Fruit fly (Drosophila melanogaster) whole organism: Measurements from ENCODE around the gene CG9426.

ENCODE experiments used
- CG8478 ChIP-seq: fragments of >200 bp; optimal IDR thresholded peaks from 2 replicates; lab custom pipeline; 2018; ENCODE audit warnings: inconsistent platforms
- Dll ChIP-seq: fragments of >200 bp; optimal IDR thresholded peaks from 2 replicates; lab custom pipeline; 2017
- EcR ChIP-seq, 2 experiments: fragments of >200 bp; optimal IDR thresholded peaks; 2 replicates each; lab custom pipeline; 2017; ENCODE audit warnings: missing biosample characterization in 2 of 2, missing genetic modification characterization in 2 of 2, missing genetic modification reagents in 2 of 2
- pan ChIP-seq: fragments of >200 bp; optimal IDR thresholded peaks from 2 replicates; lab custom pipeline; 2017
- psq ChIP-seq: fragments of >200 bp; optimal IDR thresholded peaks from 2 replicates; lab custom pipeline; 2017
- usp ChIP-seq: fragments of >200 bp; optimal IDR thresholded peaks from 2 replicates; lab custom pipeline; 2017; ENCODE audit warnings: missing biosample characterization, missing genetic modification characterization, mixed read lengths

Gene CG9426

DNA sequence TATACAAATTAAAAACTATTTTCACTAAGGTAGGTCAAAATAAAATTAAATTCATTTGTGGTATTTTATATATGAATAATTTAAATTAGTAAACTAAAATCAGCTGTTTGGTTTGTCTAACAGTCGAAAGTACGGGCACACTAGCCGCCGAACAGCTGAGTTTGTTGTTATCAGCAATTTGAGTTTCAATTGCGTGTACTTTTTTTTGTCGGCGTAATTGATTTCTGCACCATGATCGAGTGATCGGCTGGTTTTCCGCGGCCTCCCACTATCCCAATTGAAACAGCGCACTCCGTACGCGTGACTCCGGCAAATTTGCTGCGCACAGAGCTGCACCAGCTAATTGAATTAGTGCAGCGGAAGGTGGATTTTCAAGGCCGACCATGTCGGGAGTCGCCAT is 40.6 kb downstream of the CG9426 start, which contains the start of gene Alg7:
Gene Alg7, plus strand, starts transcription at position 153 of the 400 bp plus-strand sequence.
- no peak for TF ChIP-seq CG8478 (lab: Kevin White, UChicago)
- TF ChIP-seq usp (GFP tag; lab: Kevin White, UChicago) = no peak
- TF ChIP-seq pan (lab: Kevin White, UChicago) = no peak
- TF ChIP-seq EcR (GFP tag; optimal IDR thresholded peaks at IDR 0.05; lab: Kevin White, UChicago) = no peak

DNA sequence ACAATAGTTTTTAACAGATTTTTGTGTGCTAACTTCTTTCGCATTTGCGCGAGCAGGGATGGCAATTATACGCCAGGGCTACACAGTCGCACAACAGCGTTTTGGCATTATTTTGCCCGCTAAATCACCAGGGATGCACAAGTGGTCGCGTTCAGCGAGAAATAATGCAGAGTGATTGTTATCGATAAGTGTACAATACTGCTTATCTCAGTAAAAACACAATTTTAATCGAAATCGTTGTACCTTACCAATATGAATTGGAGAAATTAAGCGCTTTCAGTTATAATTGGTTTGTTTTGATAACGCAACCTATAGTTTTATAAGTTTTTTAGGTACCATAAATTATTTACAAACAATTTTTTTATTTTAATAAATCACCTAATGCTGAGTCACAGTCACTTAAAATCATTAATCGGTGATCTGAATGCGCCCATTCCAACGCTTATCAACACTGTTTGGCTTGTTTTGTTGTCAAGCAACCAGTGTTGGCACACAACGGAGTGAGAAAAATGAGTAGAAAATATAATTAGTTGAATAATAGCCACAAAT is 42.9 kb downstream of the CG9426 start, which contains the start of the genes Sfmbt and CG5439:
Gene Sfmbt, minus strand, starts transcription at position 85 of the 549 bp plus-strand sequence.
Gene CG5439, plus strand, starts transcription at position 450 of the 549 bp plus-strand sequence.
- TF ChIP-seq usp (GFP tag; lab: Kevin White, UChicago) (no peak), psq (no peak), Dll (lab: Kevin White, UChicago) (no peak), CG8478 (lab: Kevin White, UChicago) (no peak), EcR (GFP tag; optimal IDR thresholded peaks at IDR 0.05; lab: Kevin White, UChicago) (no peak), pan (lab: Kevin White, UChicago) (no peak)

DNA sequence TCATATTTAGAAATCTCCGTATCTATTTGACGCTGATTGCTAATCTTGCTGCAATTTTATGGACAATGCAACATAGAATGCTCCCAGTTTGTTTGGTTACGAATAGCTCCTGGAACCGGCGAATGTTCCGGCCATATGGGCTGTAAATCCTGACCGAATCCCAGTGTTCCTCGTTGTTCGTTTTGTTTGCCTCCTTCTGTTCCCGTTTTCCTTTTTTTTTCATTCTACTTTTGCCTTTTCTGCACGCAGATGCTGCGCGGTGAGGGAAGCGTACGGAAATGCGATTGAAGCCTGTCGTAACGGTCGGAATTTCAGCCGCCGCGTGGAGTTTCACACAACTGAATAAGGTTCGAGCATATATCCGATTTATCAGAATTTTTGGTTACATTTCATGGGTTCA is 43.6 kb downstream of the CG9426 start, which contains the start of gene CG43925:
Gene CG43925, plus strand, starts transcription at position 301 of the 400 bp plus-strand sequence.
- TF ChIP-seq Dll (lab: Kevin White, UChicago) (no peak), psq (no peak), EcR (GFP tag; optimal IDR thresholded peaks at IDR 0.05; lab: Kevin White, UChicago) (no peak), usp (GFP tag; lab: Kevin White, UChicago) (no peak), CG8478 (lab: Kevin White, UChicago) (no peak)
